Fruit fly (Drosophila melanogaster) whole organism, embryonic: Measurements from ENCODE around the gene CG10341.

Source experiments
- B-H2 ChIP-seq: fragments of 200-800 bp; sonication (Bioruptor generic); optimal IDR thresholded peaks from 2 replicates; lab custom pipeline; 2018; ENCODE audit warnings: missing biosample characterization, mild to moderate bottlenecking, missing genetic modification characterization
- CG10321 ChIP-seq: fragments of 200-800 bp; sonication (Bioruptor generic); IDR thresholded peaks from 2 replicates; pipeline ENCODE4 v1.3.6; 2022; ENCODE audit warnings: missing biosample characterization, missing genetic modification characterization
- CG11093 ChIP-seq: fragments of 200-800 bp; sonication (Bioruptor generic); IDR thresholded peaks from 3 replicates; pipeline ENCODE4 v1.3.6; 2022; ENCODE audit warnings: missing biosample characterization, missing genetic modification characterization
- CG11456 ChIP-seq: fragments of 200-800 bp; sonication (Bioruptor generic); IDR thresholded peaks from 3 replicates; pipeline ENCODE4 v1.3.6; 2022; ENCODE audit warnings: missing biosample characterization, missing genetic modification characterization
- CG14667 ChIP-seq: fragments of 200-800 bp; sonication (Bioruptor generic); IDR thresholded peaks from 2 replicates; pipeline ENCODE4 v1.3.6; 2022; ENCODE audit warnings: missing biosample characterization, missing genetic modification characterization
- CG1603 ChIP-seq: fragments of 200-800 bp; sonication (Bioruptor generic); optimal IDR thresholded peaks from 2 replicates; lab custom pipeline; 2019; ENCODE audit warnings: missing biosample characterization, mild to moderate bottlenecking, missing genetic modification characterization, moderate library complexity
- CG17612 ChIP-seq: fragments of 200-800 bp; sonication (Bioruptor generic); IDR thresholded peaks from 2 replicates; pipeline ENCODE4 v1.3.6; 2022; ENCODE audit warnings: missing biosample characterization, missing genetic modification characterization
- CG2712 ChIP-seq: fragments of 200-800 bp; optimal IDR thresholded peaks from 3 replicates; lab custom pipeline; 2019; ENCODE audit warnings: missing biosample characterization, mild to moderate bottlenecking, missing genetic modification characterization, moderate library complexity
- CG31224 ChIP-seq: fragments of 200-800 bp; sonication (Bioruptor generic); IDR thresholded peaks from 2 replicates; pipeline ENCODE4 v1.3.6; 2022; ENCODE audit warnings: missing biosample characterization, missing genetic modification characterization
- CG31388 ChIP-seq: fragments of 200-800 bp; sonication (Bioruptor generic); optimal IDR thresholded peaks from 2 replicates; lab custom pipeline; 2016; ENCODE audit warnings: missing biosample characterization, missing genetic modification characterization
- CG31441 ChIP-seq: fragments of 200-800 bp; sonication (Bioruptor generic); IDR thresholded peaks from 2 replicates; pipeline ENCODE4 v1.3.6; 2022; ENCODE audit warnings: missing biosample characterization, missing genetic modification characterization
- CG3163 ChIP-seq: fragments of 200-800 bp; sonication (Bioruptor generic); optimal IDR thresholded peaks from 3 replicates; lab custom pipeline; 2016; ENCODE audit warnings: missing biosample characterization, missing genetic modification characterization
- CG32532 ChIP-seq: fragments of 200-800 bp; sonication (Bioruptor generic); IDR thresholded peaks from 2 replicates; pipeline ENCODE4 v1.3.6; 2022; ENCODE audit warnings: missing biosample characterization, missing genetic modification characterization
- CG4282 ChIP-seq: fragments of 200-800 bp; sonication (Bioruptor generic); optimal IDR thresholded peaks from 2 replicates; lab custom pipeline; 2016; ENCODE audit warnings: missing biosample characterization, missing genetic modification characterization
- CG5245 ChIP-seq: fragments of 200-800 bp; sonication (Bioruptor generic); optimal IDR thresholded peaks from 3 replicates; lab custom pipeline; 2016; ENCODE audit warnings: missing biosample characterization, missing genetic modification characterization
- CG6654 ChIP-seq: fragments of 200-800 bp; sonication (Bioruptor generic); optimal IDR thresholded peaks from 2 replicates; lab custom pipeline; 2017; ENCODE audit warnings: missing biosample characterization, mild to moderate bottlenecking, missing genetic modification characterization
- CG7987 ChIP-seq: fragments of 200-800 bp; sonication (Bioruptor generic); optimal IDR thresholded peaks from 2 replicates; lab custom pipeline; 2018; ENCODE audit warnings: missing biosample characterization, mild to moderate bottlenecking, missing genetic modification characterization, moderate library complexity
- CG8765 ChIP-seq: fragments of 200-800 bp; sonication (Bioruptor generic); IDR thresholded peaks from 2 replicates; pipeline ENCODE4 v1.3.6; 2022; ENCODE audit warnings: missing biosample characterization, missing genetic modification characterization
- Dip3 ChIP-seq: fragments of 200-800 bp; sonication (Bioruptor generic); optimal IDR thresholded peaks from 3 replicates; lab custom pipeline; 2016; ENCODE audit warnings: missing biosample characterization, missing genetic modification characterization
- HHEX ChIP-seq: fragments of 200-800 bp; sonication (Bioruptor generic); optimal IDR thresholded peaks from 3 replicates; lab custom pipeline; 2017; ENCODE audit warnings: missing biosample characterization, mild to moderate bottlenecking, missing genetic modification characterization, missing genetic modification reagents
- HLH3B ChIP-seq: fragments of 200-800 bp; sonication (Bioruptor generic); IDR thresholded peaks from 2 replicates; pipeline ENCODE4 v1.3.6; 2022; ENCODE audit warnings: missing biosample characterization, missing genetic modification characterization
- Hr51 ChIP-seq, 2 experiments: fragments of 200-800 bp; sonication (Bioruptor generic); optimal IDR thresholded peaks; 2 replicates in 1 of 2; 3 replicates in 1 of 2; lab custom pipeline; 2016 to 2018; ENCODE audit warnings: missing biosample characterization in 2 of 2, missing genetic modification characterization in 2 of 2, mild to moderate bottlenecking in 1 of 2, moderate library complexity in 1 of 2
- Mad ChIP-seq: fragments of 200-800 bp; sonication (Bioruptor generic); optimal IDR thresholded peaks from 2 replicates; lab custom pipeline; 2016; ENCODE audit warnings: missing biosample characterization, missing genetic modification characterization
- Oaz ChIP-seq: fragments of 200-800 bp; sonication (Bioruptor generic); IDR thresholded peaks from 2 replicates; pipeline ENCODE4 v1.3.6; 2022; ENCODE audit warnings: missing biosample characterization, missing genetic modification characterization
- Rx ChIP-seq: fragments of 200-800 bp; sonication (Bioruptor generic); IDR thresholded peaks from 2 replicates; pipeline ENCODE4 v1.3.6; 2022; ENCODE audit warnings: missing biosample characterization, missing genetic modification characterization
- TFAM ChIP-seq: fragments of 200-800 bp; sonication (Bioruptor generic); optimal IDR thresholded peaks from 2 replicates; lab custom pipeline; 2017; ENCODE audit warnings: missing biosample characterization, missing genetic modification characterization, inconsistent platforms
- Usf ChIP-seq: fragments of 200-800 bp; sonication (Bioruptor generic); optimal IDR thresholded peaks from 2 replicates; lab custom pipeline; 2017; ENCODE audit warnings: missing genotype, missing biosample characterization, missing genetic modification characterization
- amos ChIP-seq: fragments of 200-800 bp; sonication (Bioruptor generic); IDR thresholded peaks from 2 replicates; pipeline ENCODE4 v1.3.6; 2022; ENCODE audit warnings: missing biosample characterization, missing genetic modification characterization; ENCODE audit not compliant: partially characterized antibody
- bigmax ChIP-seq: fragments of 200-800 bp; sonication (Bioruptor generic); optimal IDR thresholded peaks from 2 replicates; lab custom pipeline; 2018; ENCODE audit warnings: missing biosample characterization, mild to moderate bottlenecking, missing genetic modification characterization
- bowl ChIP-seq: fragments of 200-800 bp; sonication (Bioruptor generic); IDR thresholded peaks from 2 replicates; pipeline ENCODE4 v1.3.6; 2022; ENCODE audit warnings: missing biosample characterization, missing genetic modification characterization
- br ChIP-seq: fragments of >200 bp; optimal IDR thresholded peaks from 2 replicates; lab custom pipeline; 2017
- btn ChIP-seq: fragments of 200-800 bp; sonication (Bioruptor generic); optimal IDR thresholded peaks from 2 replicates; lab custom pipeline; 2016; ENCODE audit warnings: missing biosample characterization, missing genetic modification characterization
- cas ChIP-seq: fragments of 200-800 bp; sonication (Bioruptor generic); IDR thresholded peaks from 2 replicates; pipeline ENCODE4 v1.3.6; 2022; ENCODE audit warnings: missing biosample characterization, missing genetic modification characterization
- cg ChIP-seq: fragments of 200-800 bp; sonication (Bioruptor generic); optimal IDR thresholded peaks from 3 replicates; lab custom pipeline; 2019; ENCODE audit warnings: missing biosample characterization, mild to moderate bottlenecking, missing genetic modification characterization, moderate library complexity
- gcm2 ChIP-seq: fragments of 200-800 bp; sonication (Bioruptor generic); optimal IDR thresholded peaks from 2 replicates; lab custom pipeline; 2016; ENCODE audit warnings: missing biosample characterization, missing genetic modification characterization
- gro ChIP-seq: fragments of 200-800 bp; sonication (Bioruptor generic); optimal IDR thresholded peaks from 2 replicates; lab custom pipeline; 2016; ENCODE audit warnings: missing biosample characterization, missing genetic modification characterization
- gsb-n ChIP-seq: fragments of 200-800 bp; sonication (Bioruptor generic); optimal IDR thresholded peaks from 3 replicates; lab custom pipeline; 2018; ENCODE audit warnings: missing biosample characterization, mild to moderate bottlenecking, missing genetic modification characterization
- hb ChIP-seq: fragments of 200-800 bp; sonication (Bioruptor generic); IDR thresholded peaks from 3 replicates; pipeline ENCODE4 v1.3.6; 2022; ENCODE audit warnings: missing biosample characterization, missing genetic modification characterization; ENCODE audit not compliant: partially characterized antibody
- kay ChIP-seq: fragments of 200-800 bp; sonication (Bioruptor generic); optimal IDR thresholded peaks from 2 replicates; lab custom pipeline; 2016; ENCODE audit warnings: missing biosample characterization, missing genetic modification characterization
- luna ChIP-seq: fragments of 200-800 bp; sonication (Bioruptor generic); optimal IDR thresholded peaks from 2 replicates; lab custom pipeline; 2016; ENCODE audit warnings: missing biosample characterization, missing genetic modification characterization
- pho ChIP-seq: fragments of 200-800 bp; sonication (Bioruptor generic); optimal IDR thresholded peaks from 2 replicates; lab custom pipeline; 2016; ENCODE audit warnings: missing biosample characterization, missing genetic modification characterization
- pum ChIP-seq: fragments of 200-800 bp; sonication (Bioruptor generic); optimal IDR thresholded peaks from 2 replicates; lab custom pipeline; 2016; ENCODE audit warnings: missing biosample characterization, missing genetic modification characterization
- row ChIP-seq: fragments of 200-800 bp; sonication (Bioruptor generic); IDR thresholded peaks from 3 replicates; pipeline ENCODE4 v1.3.6; 2022; ENCODE audit warnings: missing biosample characterization, missing genetic modification characterization
- sc ChIP-seq, 3 experiments: fragments of >200 bp in 2 of 3; fragments of 200-800 bp in 1 of 3; sonication (Bioruptor generic) in 1 of 3; optimal IDR thresholded peaks; 2 replicates in 2 of 3; 3 replicates in 1 of 3; lab custom pipeline; 2017; ENCODE audit warnings: mild to moderate bottlenecking in 1 of 3, missing biosample characterization in 1 of 3, missing genetic modification characterization in 1 of 3, missing genetic modification reagents in 1 of 3
- schlank ChIP-seq: fragments of 200-800 bp; sonication (Bioruptor generic); optimal IDR thresholded peaks from 2 replicates; lab custom pipeline; 2018; ENCODE audit warnings: missing biosample characterization, mild to moderate bottlenecking, missing genetic modification characterization
- sens-2 ChIP-seq: fragments of 200-800 bp; sonication (Bioruptor generic); IDR thresholded peaks from 2 replicates; pipeline ENCODE4 v1.3.6; 2022; ENCODE audit warnings: missing biosample characterization, missing genetic modification characterization
- sisA ChIP-seq: fragments of 200-800 bp; sonication (Bioruptor generic); IDR thresholded peaks from 2 replicates; pipeline ENCODE4 v1.3.6; 2022; ENCODE audit warnings: missing biosample characterization, missing genetic modification characterization
- sr ChIP-seq: fragments of 200-800 bp; sonication (Bioruptor generic); IDR thresholded peaks from 3 replicates; pipeline ENCODE4 v1.3.6; 2022; ENCODE audit warnings: missing biosample characterization, missing genetic modification characterization
- tll ChIP-seq, 2 experiments: fragments of 200-800 bp in 1 of 2; fragments of >200 bp in 1 of 2; sonication (Bioruptor generic) in 1 of 2; optimal IDR thresholded peaks; 2 replicates each; lab custom pipeline; 2017 to 2019; ENCODE audit warnings: missing biosample characterization in 2 of 2, missing genetic modification characterization in 2 of 2, mild to moderate bottlenecking in 1 of 2, moderate library complexity in 1 of 2
- wor ChIP-seq: fragments of 200-800 bp; sonication (Bioruptor generic); IDR thresholded peaks from 2 replicates; pipeline ENCODE4 v1.3.6; 2022; ENCODE audit warnings: missing biosample characterization, missing genetic modification characterization

Gene CG10341

DNA sequence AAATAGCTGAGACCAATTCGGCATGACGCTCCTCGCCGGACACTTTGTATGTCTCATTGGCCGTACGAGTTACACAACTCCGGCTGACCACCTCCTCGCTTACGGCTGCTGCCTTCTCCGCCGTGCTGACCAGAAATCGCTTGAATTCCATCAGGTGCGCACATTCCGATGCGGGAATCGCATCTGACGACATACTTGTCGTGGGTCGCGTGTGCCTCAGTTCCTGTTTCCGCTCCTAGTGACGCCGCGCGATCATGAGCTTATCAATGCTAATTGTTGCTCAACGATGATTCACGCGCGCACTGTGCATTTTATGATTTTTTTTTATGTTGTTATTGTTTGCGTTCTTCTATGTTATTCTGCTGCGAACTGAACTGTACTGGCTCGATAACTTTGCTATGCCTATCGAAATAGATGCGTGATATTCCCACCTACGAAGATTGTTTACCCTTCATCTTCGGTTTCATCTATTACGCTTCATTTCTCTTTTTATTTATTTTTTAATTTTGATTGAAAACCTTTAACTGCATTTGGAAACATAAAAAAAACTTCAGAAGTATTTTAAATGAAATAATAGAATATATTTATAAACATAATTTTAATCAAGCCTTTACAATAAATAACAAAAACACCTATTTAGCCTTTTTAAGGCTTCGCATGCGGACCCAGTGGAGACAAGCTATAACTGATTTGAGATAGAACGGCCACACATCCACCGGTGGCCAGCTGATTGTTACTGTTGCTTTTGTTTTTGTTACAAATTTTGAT is 4.4 kb downstream of the CG10341 start, which contains the start of the genes CG10376 and CG10343 (continued):
- TF ChIP-seq CG2712: peak; percentile 95
- peak; percentile 72 for TF ChIP-seq Mad (GFP tag; lab: Kevin White, UChicago)
- TF ChIP-seq row: peak; percentile 97
- TF ChIP-seq btn (GFP tag; lab: Kevin White, UChicago): no peak
- TF ChIP-seq sisA: peak; percentile 86
- TF ChIP-seq Oaz (GFP tag; lab: Robert Waterston, UW): peak; percentile 76
- peak; percentile 51 for TF ChIP-seq schlank
- peak; percentile 90 for TF ChIP-seq gsb-n (tag; lab: Kevin White, UChicago)
- TF ChIP-seq CG32532: peak; percentile 90
- peak; percentile 77 for TF ChIP-seq HHEX (GFP tag; lab: Kevin White, UChicago)
- TF ChIP-seq CG1603 (tag; lab: Kevin White, UChicago): peak; percentile 31
- peak; percentile 86 for TF ChIP-seq B-H2
- TF ChIP-seq CG14667 (GFP tag; lab: Robert Waterston, UW): peak; percentile 81
- no peak for TF ChIP-seq cg
- TF ChIP-seq br (lab: Kevin White, UChicago): no peak
- peak; percentile 82 for TF ChIP-seq CG31224 (GFP tag; lab: Robert Waterston, UW)
- TF ChIP-seq gcm2: no peak
- TF ChIP-seq CG31388 (GFP tag; lab: Kevin White, UChicago): peak; percentile 74
- 0 out of 2 replicates have a peak, but pooled peaks have one; percentile 38 for TF ChIP-seq CG17612 (GFP tag; lab: Robert Waterston, UW)
- peak; percentile 36 for TF ChIP-seq pho
- TF ChIP-seq CG11093 (GFP tag; lab: Robert Waterston, UW): peak; percentile 58; the same call in 1 of the 3 replicates
- TF ChIP-seq CG6654 (GFP tag; lab: Kevin White, UChicago): peak; percentile 51
- TF ChIP-seq TFAM: no peak
- TF ChIP-seq kay (GFP tag; lab: Kevin White, UChicago): peak; percentile 86
- no peak for TF ChIP-seq hb (GFP tag; lab: Robert Waterston, UW)
- no peak for TF ChIP-seq luna (GFP tag; lab: Kevin White, UChicago)
- peak; percentile 59; the same call in 1 of the 2 replicates for TF ChIP-seq bowl (GFP tag; lab: Robert Waterston, UW)
- TF ChIP-seq cas: peak; percentile 66
- no peak for TF ChIP-seq gro (GFP tag; lab: Kevin White, UChicago)
- peak; percentile 85 for TF ChIP-seq CG8765 (GFP tag; lab: Robert Waterston, UW)
- TF ChIP-seq CG7987 (GFP tag; lab: Kevin White, UChicago): peak; percentile 58
- peak; percentile 59 for TF ChIP-seq Rx
- peak in 1 of 2 experiments; percentile 58 for TF ChIP-seq tll (GFP tag; optimal IDR thresholded peaks at IDR 0.05; lab: Kevin White, UChicago)
- TF ChIP-seq amos (GFP tag; lab: Robert Waterston, UW): no peak
- TF ChIP-seq sr (GFP tag; lab: Robert Waterston, UW): no peak
- peak; percentile 94 for TF ChIP-seq CG31441 (GFP tag; lab: Robert Waterston, UW)
- peak; percentile 77 for TF ChIP-seq HLH3B (GFP tag; lab: Robert Waterston, UW)
- peak; percentile 47 for TF ChIP-seq CG5245 (GFP tag; lab: Kevin White, UChicago)
- TF ChIP-seq CG4282 (GFP tag; lab: Kevin White, UChicago): no peak
- TF ChIP-seq Hr51 (GFP tag; optimal IDR thresholded peaks at IDR 0.05; lab: Kevin White, UChicago): peak; percentile 50 to 90
- peak; percentile 83 for TF ChIP-seq wor (GFP tag; lab: Robert Waterston, UW)
- no peak for TF ChIP-seq sens-2 (GFP tag; lab: Robert Waterston, UW)
- no peak for TF ChIP-seq sc (optimal IDR thresholded peaks at IDR 0.05; lab: Kevin White, UChicago)
- TF ChIP-seq sc (GFP tag; optimal IDR thresholded peaks at IDR 0.05; lab: Kevin White, UChicago): peak; percentile 76
- peak; percentile 65 for TF ChIP-seq Dip3 (GFP tag; lab: Kevin White, UChicago)
- TF ChIP-seq Usf (GFP tag; lab: Kevin White, UChicago): peak; percentile 90
- peak; percentile 76; the same call in 2 of the 3 replicates for TF ChIP-seq CG11456 (GFP tag; lab: Robert Waterston, UW)
- no peak for TF ChIP-seq CG10321
- no peak for TF ChIP-seq bigmax (GFP tag; lab: Kevin White, UChicago)
- peak; percentile 65 for TF ChIP-seq pum
- no peak for TF ChIP-seq CG3163 (GFP tag; lab: Kevin White, UChicago)
